Worm (Caenorhabditis elegans) whole organism, early embryonic: ENCODE measurements around the gene W03G1.2.

ENCODE experiments used
- B0310.2 ChIP-seq: sonication (generic microtip); optimal IDR thresholded peaks from 2 replicates; lab custom pipeline; 2016; ENCODE audit warnings: mild to moderate bottlenecking, missing genetic modification characterization, missing compliant biosample characterization
- F13C5.2 ChIP-seq: sonication (generic microtip); optimal IDR thresholded peaks from 2 replicates; lab custom pipeline; 2017; ENCODE audit warnings: mild to moderate bottlenecking, missing genetic modification characterization, inconsistent platforms, missing compliant biosample characterization
- aly-1 ChIP-seq: sonication (generic microtip); optimal IDR thresholded peaks from 2 replicates; lab custom pipeline; 2016; ENCODE audit warnings: missing genetic modification characterization, missing compliant biosample characterization
- ama-1 ChIP-seq: fragments of 150-350 bp; optimal IDR thresholded peaks from 2 replicates; lab custom pipeline; 2014
- ceh-13 ChIP-seq: fragments of 200-800 bp; sonication (Bioruptor generic); optimal IDR thresholded peaks from 2 replicates; lab custom pipeline; 2018; ENCODE audit warnings: mild to moderate bottlenecking, missing genetic modification characterization, missing compliant biosample characterization
- ceh-36 ChIP-seq: sonication (generic microtip); optimal IDR thresholded peaks from 2 replicates; lab custom pipeline; 2016; ENCODE audit warnings: missing genetic modification characterization, inconsistent platforms, missing compliant biosample characterization
- ets-7 ChIP-seq: sonication (generic microtip); optimal IDR thresholded peaks from 2 replicates; lab custom pipeline; 2016; ENCODE audit warnings: missing genotype, missing genetic modification characterization, missing compliant biosample characterization
- flt-1 ChIP-seq: fragments of 200-800 bp; sonication (Bioruptor generic); IDR thresholded peaks from 2 replicates; pipeline ENCODE4 v1.3.6; 2022; ENCODE audit warnings: missing genetic modification characterization, missing compliant biosample characterization
- hmbx-1 ChIP-seq: sonication (generic microtip); optimal IDR thresholded peaks from 2 replicates; lab custom pipeline; 2016; ENCODE audit warnings: mild to moderate bottlenecking, missing genetic modification characterization, missing compliant biosample characterization
- hmg-4 ChIP-seq: fragments of 200-800 bp; sonication (Bioruptor generic); optimal IDR thresholded peaks from 2 replicates; lab custom pipeline; 2018; ENCODE audit warnings: mild to moderate bottlenecking, missing genetic modification characterization, missing compliant biosample characterization
- hnd-1 ChIP-seq: sonication (generic microtip); optimal IDR thresholded peaks from 2 replicates; lab custom pipeline; 2016; ENCODE audit warnings: missing genetic modification characterization, missing compliant biosample characterization
- pes-1 ChIP-seq: fragments of 200-800 bp; sonication (Bioruptor generic); IDR thresholded peaks from 2 replicates; pipeline ENCODE4 v1.3.6; 2022; ENCODE audit warnings: missing genetic modification reagents, missing genetic modification characterization, missing compliant biosample characterization
- scrt-1 ChIP-seq: fragments of 200-800 bp; sonication (Bioruptor generic); IDR thresholded peaks from 2 replicates; pipeline ENCODE4 v1.3.6; 2022; ENCODE audit warnings: missing genetic modification characterization, missing compliant biosample characterization
- sea-1 ChIP-seq: fragments of 200-800 bp; sonication (Bioruptor generic); conservative IDR thresholded peaks from 2 replicates; pipeline ENCODE4 v1.3.6; 2022; ENCODE audit warnings: missing genetic modification characterization, missing compliant biosample characterization
- tbx-11 ChIP-seq: fragments of 200-800 bp; sonication (Bioruptor generic); IDR thresholded peaks from 2 replicates; pipeline ENCODE4 v1.3.6; 2022; ENCODE audit warnings: missing genetic modification characterization, missing compliant biosample characterization
- tbx-37 ChIP-seq: fragments of 200-800 bp; sonication (Bioruptor generic); conservative IDR thresholded peaks from 2 replicates; pipeline ENCODE4 v1.3.6; 2022; ENCODE audit warnings: missing genetic modification reagents, missing genetic modification characterization, missing compliant biosample characterization
- tra-4 ChIP-seq: sonication (generic microtip); optimal IDR thresholded peaks from 2 replicates; lab custom pipeline; 2017; ENCODE audit warnings: missing genetic modification characterization, missing compliant biosample characterization

The W03G1.2 gene

ce11 chrIV:531835-532234 lies 7.4 kb downstream of the W03G1.2 start, which contains the start of gene glt-7:
Gene glt-7, plus strand, starts transcription at chrIV:532135.
- no peak for TF ChIP-seq aly-1 (tag; lab: Kevin White, UChicago)

- TF ChIP-seq ceh-36 (tag; lab: Kevin White, UChicago) (peak; percentile 75), sea-1 (GFP tag; lab: Robert Waterston, UW) (no peak)
Measured at ce11 chrIV:545852-546251, 21.4 kb downstream of the W03G1.2 start.

- TF ChIP-seq ama-1 (lab: Kevin White, UChicago) (no peak), ets-7 (tag; lab: Kevin White, UChicago) (no peak), hmg-4 (GFP tag; lab: Kevin White, UChicago) (no peak), F13C5.2 (tag; lab: Kevin White, UChicago) (no peak), flt-1 (no peak), ceh-13 (no peak), hnd-1 (tag; lab: Kevin White, UChicago) (no peak), tra-4 (tag; lab: Kevin White, UChicago) (no peak), ceh-36 (tag; lab: Kevin White, UChicago) (no peak)
Measured at ce11 chrIV:548000-548399, 23.5 kb downstream of the W03G1.2 start, which contains the start of gene F56A11.4. Gene F56A11.4, plus strand, starts transcription at chrIV:548300.

- TF ChIP-seq ceh-13, result no peak
- no peak for TF ChIP-seq tbx-11 (GFP tag; lab: Robert Waterston, UW)
- TF ChIP-seq sea-1 (GFP tag; lab: Robert Waterston, UW), result no peak
- TF ChIP-seq ama-1 (lab: Kevin White, UChicago), result no peak
- TF ChIP-seq ets-7 (tag; lab: Kevin White, UChicago), result no peak
- TF ChIP-seq aly-1 (tag; lab: Kevin White, UChicago), result no peak
- no peak for TF ChIP-seq B0310.2 (tag; lab: Kevin White, UChicago)
- no peak for TF ChIP-seq scrt-1 (GFP tag; lab: Robert Waterston, UW)
- no peak for TF ChIP-seq hmbx-1 (tag; lab: Kevin White, UChicago)
- TF ChIP-seq F13C5.2 (tag; lab: Kevin White, UChicago), result no peak
- TF ChIP-seq flt-1, result no peak
- TF ChIP-seq ceh-36 (tag; lab: Kevin White, UChicago), result no peak
- TF ChIP-seq tra-4 (tag; lab: Kevin White, UChicago), result no peak
- no peak for TF ChIP-seq pes-1
- no peak for TF ChIP-seq hnd-1 (tag; lab: Kevin White, UChicago)
- TF ChIP-seq hmg-4 (GFP tag; lab: Kevin White, UChicago), result no peak
- TF ChIP-seq tbx-37 (GFP tag; lab: Robert Waterston, UW), result no peak
Measured at ce11 chrIV:551923-552322, 27.5 kb downstream of the W03G1.2 start.

ce11 chrIV:554005-554404 lies 29.6 kb downstream of the W03G1.2 start:
- TF ChIP-seq hmbx-1 (tag; lab: Kevin White, UChicago) (no peak), ets-7 (tag; lab: Kevin White, UChicago) (no peak), tbx-11 (GFP tag; lab: Robert Waterston, UW) (no peak), pes-1 (no peak), hmg-4 (GFP tag; lab: Kevin White, UChicago) (no peak), hnd-1 (tag; lab: Kevin White, UChicago) (no peak), scrt-1 (GFP tag; lab: Robert Waterston, UW) (no peak), aly-1 (tag; lab: Kevin White, UChicago) (no peak), ceh-13 (no peak), tbx-37 (GFP tag; lab: Robert Waterston, UW) (no peak), ceh-36 (tag; lab: Kevin White, UChicago) (no peak), B0310.2 (tag; lab: Kevin White, UChicago) (no peak), F13C5.2 (tag; lab: Kevin White, UChicago) (no peak), ama-1 (lab: Kevin White, UChicago) (no peak), flt-1 (no peak), sea-1 (GFP tag; lab: Robert Waterston, UW) (no peak), tra-4 (tag; lab: Kevin White, UChicago) (no peak)

- TF ChIP-seq pes-1, result no peak
- TF ChIP-seq hmg-4 (GFP tag; lab: Kevin White, UChicago), result peak; percentile 19
- TF ChIP-seq F13C5.2 (tag; lab: Kevin White, UChicago), result peak; percentile 9
Measured at ce11 chrIV:558735-559284, 34.4 kb downstream of the W03G1.2 start, which contains the start of gene efn-4. Gene efn-4, plus strand, starts transcription at chrIV:559234.

- TF ChIP-seq B0310.2 (tag; lab: Kevin White, UChicago) (no peak), ama-1 (lab: Kevin White, UChicago) (no peak), tbx-11 (GFP tag; lab: Robert Waterston, UW) (no peak), ets-7 (tag; lab: Kevin White, UChicago) (peak; percentile 23), hmbx-1 (tag; lab: Kevin White, UChicago) (no peak), tbx-37 (GFP tag; lab: Robert Waterston, UW) (no peak), ceh-36 (tag; lab: Kevin White, UChicago) (peak; percentile 12), pes-1 (no peak)
Measured at ce11 chrIV:560314-560713, 35.9 kb downstream of the W03G1.2 start.

- TF ChIP-seq sea-1 (GFP tag; lab: Robert Waterston, UW) (no peak), tra-4 (tag; lab: Kevin White, UChicago) (no peak), scrt-1 (GFP tag; lab: Robert Waterston, UW) (no peak), tbx-11 (GFP tag; lab: Robert Waterston, UW) (no peak), ceh-13 (no peak), aly-1 (tag; lab: Kevin White, UChicago) (no peak), pes-1 (no peak), hmg-4 (GFP tag; lab: Kevin White, UChicago) (no peak), ceh-36 (tag; lab: Kevin White, UChicago) (no peak), B0310.2 (tag; lab: Kevin White, UChicago) (no peak), flt-1 (no peak), ets-7 (tag; lab: Kevin White, UChicago) (no peak)
Measured at ce11 chrIV:560780-561179, 36.3 kb downstream of the W03G1.2 start.
